Worm (Caenorhabditis elegans) whole organism, early embryonic: ENCODE data around the gene C18A11.2.

Experiments used
- ama-1 ChIP-seq: fragments of 150-350 bp; optimal IDR thresholded peaks from 2 replicates; lab custom pipeline; 2014
- ceh-13 ChIP-seq: fragments of 200-800 bp; sonication (Bioruptor generic); optimal IDR thresholded peaks from 2 replicates; lab custom pipeline; 2018; ENCODE audit warnings: mild to moderate bottlenecking, missing genetic modification characterization, missing compliant biosample characterization
- hmbx-1 ChIP-seq: sonication (generic microtip); optimal IDR thresholded peaks from 2 replicates; lab custom pipeline; 2016; ENCODE audit warnings: mild to moderate bottlenecking, missing genetic modification characterization, missing compliant biosample characterization
- tbx-11 ChIP-seq: fragments of 200-800 bp; sonication (Bioruptor generic); IDR thresholded peaks from 2 replicates; pipeline ENCODE4 v1.3.6; 2022; ENCODE audit warnings: missing genetic modification characterization, missing compliant biosample characterization

- no peak for TF ChIP-seq ama-1
- no peak for TF ChIP-seq ceh-13
- no peak for TF ChIP-seq tbx-11 (GFP tag; lab: Robert Waterston, UW)
- TF ChIP-seq hmbx-1, result no peak
Measured at ce11 chrX:8069293-8069692, 1.9 kb downstream of the C18A11.2 start, which contains the start of gene C18A11.1.
